Worm (Caenorhabditis elegans) whole organism, late embryonic: Measurements from ENCODE around the gene F19B10.5.

Experiments used
- C38D4.7 ChIP-seq: fragments of 200-800 bp; sonication (Bioruptor generic); optimal IDR thresholded peaks from 2 replicates; lab custom pipeline; 2018; ENCODE audit warnings: mild to moderate bottlenecking, missing genetic modification characterization, moderate library complexity, missing compliant biosample characterization
- K02D7.2 ChIP-seq: sonication (generic microtip); optimal IDR thresholded peaks from 2 replicates; lab custom pipeline; 2017; ENCODE audit warnings: mild to moderate bottlenecking, missing genetic modification characterization, missing compliant biosample characterization
- K09A11.1 ChIP-seq: sonication (generic microtip); optimal IDR thresholded peaks from 2 replicates; lab custom pipeline; 2017; ENCODE audit warnings: antibody characterized with exemption, mild to moderate bottlenecking, missing genetic modification characterization, missing compliant biosample characterization; ENCODE audit not compliant: insufficient read depth
- ahr-1 ChIP-seq: sonication (generic microtip); optimal IDR thresholded peaks from 2 replicates; lab custom pipeline; 2016; ENCODE audit warnings: missing genetic modification characterization, missing compliant biosample characterization
- ceh-14 ChIP-seq: sonication (generic microtip); optimal IDR thresholded peaks from 2 replicates; lab custom pipeline; 2016; ENCODE audit warnings: missing genotype, missing genetic modification characterization, missing compliant biosample characterization
- ceh-18 ChIP-seq: sonication (generic microtip); optimal IDR thresholded peaks from 2 replicates; lab custom pipeline; 2016; ENCODE audit warnings: missing genetic modification characterization, missing compliant biosample characterization
- ceh-19 ChIP-seq: fragments of 200-800 bp; sonication (Bioruptor generic); optimal IDR thresholded peaks from 2 replicates; lab custom pipeline; 2018; ENCODE audit warnings: mild to moderate bottlenecking, missing genetic modification characterization, missing compliant biosample characterization
- ceh-2 ChIP-seq: sonication (generic microtip); optimal IDR thresholded peaks from 2 replicates; lab custom pipeline; 2016; ENCODE audit warnings: missing genotype, missing genetic modification characterization, missing compliant biosample characterization
- ceh-22 ChIP-seq: sonication (generic microtip); optimal IDR thresholded peaks from 2 replicates; lab custom pipeline; 2017; ENCODE audit warnings: missing biosample characterization, missing genetic modification characterization
- ceh-24 ChIP-seq: sonication (generic microtip); optimal IDR thresholded peaks from 2 replicates; lab custom pipeline; 2016; ENCODE audit warnings: mild to moderate bottlenecking, missing genetic modification characterization, missing compliant biosample characterization
- ceh-34 ChIP-seq: sonication (generic microtip); optimal IDR thresholded peaks from 2 replicates; lab custom pipeline; 2016; ENCODE audit warnings: mild to moderate bottlenecking, missing genetic modification characterization, missing compliant biosample characterization
- ceh-45 ChIP-seq: fragments of 200-800 bp; sonication (Bioruptor generic); IDR thresholded peaks from 2 replicates; pipeline ENCODE4 v1.3.6; 2022; ENCODE audit warnings: missing genetic modification reagents, missing genetic modification characterization, missing compliant biosample characterization
- che-1 ChIP-seq: sonication (generic microtip); optimal IDR thresholded peaks from 2 replicates; lab custom pipeline; 2016; ENCODE audit warnings: mild to moderate bottlenecking, missing genetic modification characterization, missing compliant biosample characterization
- dmd-4 ChIP-seq: sonication (generic microtip); optimal IDR thresholded peaks from 2 replicates; lab custom pipeline; 2016; ENCODE audit warnings: borderline replicate concordance, missing genetic modification characterization, missing compliant biosample characterization
- dve-1 ChIP-seq: sonication (generic microtip); optimal IDR thresholded peaks from 2 replicates; lab custom pipeline; 2017; ENCODE audit warnings: antibody characterized with exemption, mild to moderate bottlenecking, missing genetic modification characterization, missing compliant biosample characterization
- elt-2 ChIP-seq: sonication (generic microtip); optimal IDR thresholded peaks from 2 replicates; lab custom pipeline; 2016; ENCODE audit warnings: missing genetic modification reagents, missing genetic modification characterization, missing compliant biosample characterization
- fax-1 ChIP-seq: sonication (generic microtip); optimal IDR thresholded peaks from 2 replicates; lab custom pipeline; 2016; ENCODE audit warnings: missing genotype, missing genetic modification characterization, missing compliant biosample characterization
- gmeb-2 ChIP-seq: sonication (generic microtip); optimal IDR thresholded peaks from 2 replicates; lab custom pipeline; 2016; ENCODE audit warnings: missing genetic modification characterization, inconsistent platforms, missing compliant biosample characterization
- hlh-13 ChIP-seq: fragments of 200-800 bp; sonication (Bioruptor generic); optimal IDR thresholded peaks from 2 replicates; lab custom pipeline; 2018; ENCODE audit warnings: mild to moderate bottlenecking, missing genetic modification characterization, missing compliant biosample characterization
- hlh-30 ChIP-seq: sonication (generic microtip); optimal IDR thresholded peaks from 2 replicates; lab custom pipeline; 2017; ENCODE audit warnings: antibody characterized with exemption, missing genetic modification characterization, missing compliant biosample characterization; ENCODE audit not compliant: insufficient read depth
- hlh-8 ChIP-seq: sonication (generic microtip); optimal IDR thresholded peaks from 2 replicates; lab custom pipeline; 2016; ENCODE audit warnings: missing genotype, missing genetic modification characterization, missing compliant biosample characterization
- lim-6 ChIP-seq: sonication (generic microtip); optimal IDR thresholded peaks from 2 replicates; lab custom pipeline; 2016; ENCODE audit warnings: missing genetic modification characterization, missing compliant biosample characterization
- madf-2 ChIP-seq: sonication (generic microtip); optimal IDR thresholded peaks from 2 replicates; lab custom pipeline; 2017; ENCODE audit warnings: missing genetic modification characterization, missing compliant biosample characterization
- nfya-1 ChIP-seq: sonication (generic microtip); optimal IDR thresholded peaks from 2 replicates; lab custom pipeline; 2017; ENCODE audit warnings: missing genetic modification characterization, mild to moderate bottlenecking, missing compliant biosample characterization, antibody characterized with exemption, moderate library complexity
- nhr-11 ChIP-seq: fragments of 150-350 bp; optimal IDR thresholded peaks from 2 replicates; lab custom pipeline; 2014; ENCODE audit warnings: missing biosample characterization, missing genetic modification characterization
- pax-1 ChIP-seq: fragments of 150-350 bp; optimal IDR thresholded peaks from 2 replicates; lab custom pipeline; 2014; ENCODE audit warnings: missing biosample characterization, missing genetic modification characterization
- pha-2 ChIP-seq: sonication (generic microtip); optimal IDR thresholded peaks from 2 replicates; lab custom pipeline; 2017; ENCODE audit warnings: mild to moderate bottlenecking, missing genetic modification characterization, missing compliant biosample characterization
- pqm-1 ChIP-seq: sonication (generic microtip); optimal IDR thresholded peaks from 2 replicates; lab custom pipeline; 2016; ENCODE audit warnings: missing genetic modification characterization, missing compliant biosample characterization
- pros-1 ChIP-seq: fragments of 150-350 bp; optimal IDR thresholded peaks from 2 replicates; lab custom pipeline; 2014; ENCODE audit warnings: missing biosample characterization, missing genetic modification reagents, missing genetic modification characterization
- rnt-1 ChIP-seq: sonication (generic microtip); optimal IDR thresholded peaks from 2 replicates; lab custom pipeline; 2016; ENCODE audit warnings: missing genetic modification characterization, missing compliant biosample characterization
- sdc-2 ChIP-seq: sonication (generic microtip); optimal IDR thresholded peaks from 2 replicates; lab custom pipeline; 2016; ENCODE audit warnings: missing genotype, missing genetic modification characterization, missing compliant biosample characterization
- sox-4 ChIP-seq: sonication (generic microtip); optimal IDR thresholded peaks from 2 replicates; lab custom pipeline; 2017; ENCODE audit warnings: mild to moderate bottlenecking, missing genetic modification characterization, inconsistent platforms, missing compliant biosample characterization
- syd-9 ChIP-seq: sonication (generic microtip); optimal IDR thresholded peaks from 2 replicates; lab custom pipeline; 2016; ENCODE audit warnings: mild to moderate bottlenecking, missing genetic modification characterization, moderate library complexity, missing compliant biosample characterization
- tbx-2 ChIP-seq: sonication (generic microtip); optimal IDR thresholded peaks from 2 replicates; lab custom pipeline; 2016; ENCODE audit warnings: missing genetic modification characterization, missing compliant biosample characterization
- zip-5 ChIP-seq: sonication (generic microtip); optimal IDR thresholded peaks from 2 replicates; lab custom pipeline; 2016; ENCODE audit warnings: missing genetic modification characterization, missing compliant biosample characterization
- ztf-16 ChIP-seq: sonication (generic microtip); optimal IDR thresholded peaks from 2 replicates; lab custom pipeline; 2017; ENCODE audit warnings: missing genetic modification characterization, missing compliant biosample characterization

F19B10.5 gene

DNA sequence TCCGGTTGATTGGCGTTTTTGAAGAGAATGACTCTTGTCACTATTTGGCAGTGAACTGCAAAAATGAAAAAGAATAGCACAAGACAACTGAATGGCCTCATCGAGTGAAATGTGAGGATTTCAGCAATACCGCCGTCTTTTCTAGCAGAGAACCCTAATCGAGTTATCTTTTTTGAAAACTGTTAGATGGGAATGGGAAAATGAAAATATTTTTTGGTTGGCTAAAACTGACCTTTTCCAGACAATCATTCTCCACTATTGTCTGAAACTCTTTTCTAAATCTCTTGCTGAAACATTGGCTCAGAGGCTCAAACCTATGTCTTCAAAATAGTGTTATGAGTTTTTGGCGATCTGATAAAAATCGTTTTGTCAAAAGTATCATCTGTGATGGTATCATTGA is 15.3 kb upstream of the F19B10.5 start, which contains the start of gene M151.10:
M151.10 (minus strand) TSS at position 101 of the 400 bp plus-strand sequence.
- TF ChIP-seq pqm-1 (tag; lab: Kevin White, UChicago) (no peak), hlh-13 (GFP tag; lab: Kevin White, UChicago) (no peak), ztf-16 (no peak), C38D4.7 (GFP tag; lab: Kevin White, UChicago) (no peak), ceh-45 (no peak), sox-4 (no peak), lim-6 (tag; lab: Kevin White, UChicago) (no peak), pha-2 (no peak), rnt-1 (tag; lab: Kevin White, UChicago) (no peak), syd-9 (tag; lab: Kevin White, UChicago) (no peak), ceh-24 (tag; lab: Kevin White, UChicago) (no peak), ceh-14 (tag; lab: Kevin White, UChicago) (no peak), nhr-11 (tag; lab: Kevin White, UChicago) (no peak), pros-1 (tag; lab: Kevin White, UChicago) (no peak), ahr-1 (no peak), dmd-4 (tag; lab: Kevin White, UChicago) (no peak), K09A11.1 (tag; lab: Kevin White, UChicago) (no peak), ceh-19 (GFP tag; lab: Kevin White, UChicago) (no peak), fax-1 (tag; lab: Kevin White, UChicago) (no peak)

ce11 chrII:3641197-3641596 is 14.3 kb upstream of the F19B10.5 start, which contains the start of gene M151.1:
M151.1 (plus strand) TSS chrII:3641497.
- TF ChIP-seq K02D7.2 (no peak), che-1 (no peak), dve-1 (tag; lab: Kevin White, UChicago) (no peak), madf-2 (tag; lab: Kevin White, UChicago) (no peak), hlh-8 (tag; lab: Kevin White, UChicago) (no peak), ceh-18 (no peak), tbx-2 (tag; lab: Kevin White, UChicago) (no peak)
- TF ChIP-seq, all 69 proteins: peak for 0

DNA sequence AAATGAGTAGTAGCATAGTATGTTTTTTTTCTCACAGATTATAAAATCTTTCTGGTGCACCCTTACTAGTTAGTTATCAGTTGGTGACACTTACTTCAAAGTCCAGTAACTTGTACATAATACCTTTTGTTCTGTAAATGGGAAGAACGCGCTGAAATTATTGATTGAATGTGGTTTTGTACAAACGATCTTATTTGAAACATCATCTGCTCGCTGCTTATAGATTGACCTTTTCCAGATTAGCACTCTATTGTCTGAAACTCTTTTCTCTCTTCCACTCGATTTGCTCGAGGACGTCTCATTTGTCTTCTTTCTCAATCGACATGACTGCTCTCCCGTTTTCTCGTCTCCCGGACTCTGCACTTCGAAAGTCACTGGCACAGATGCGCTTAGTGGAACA is 8.4 kb upstream of the F19B10.5 start, which contains the start of gene fbxb-33:
fbxb-33 (plus strand) TSS at position 301 of the 400 bp plus-strand sequence.
- TF ChIP-seq pax-1 (tag; lab: Kevin White, UChicago): no peak
- TF ChIP-seq syd-9 (tag; lab: Kevin White, UChicago): no peak
- TF ChIP-seq nfya-1 (tag; lab: Kevin White, UChicago): no peak
- no peak for TF ChIP-seq ceh-34 (tag; lab: Kevin White, UChicago)
- no peak for TF ChIP-seq ceh-22
- TF ChIP-seq K02D7.2: no peak
- TF ChIP-seq hlh-30 (tag; lab: Kevin White, UChicago): no peak
- TF ChIP-seq ceh-2 (tag; lab: Kevin White, UChicago): no peak
- no peak for TF ChIP-seq ceh-18
- no peak for TF ChIP-seq ahr-1
- no peak for TF ChIP-seq hlh-8 (tag; lab: Kevin White, UChicago)
- no peak for TF ChIP-seq sdc-2 (tag; lab: Kevin White, UChicago)
- TF ChIP-seq ztf-16: no peak
- TF ChIP-seq gmeb-2 (tag; lab: Kevin White, UChicago): no peak
- TF ChIP-seq, all 69 proteins: peak for 0

- TF ChIP-seq nfya-1 (tag; lab: Kevin White, UChicago) (no peak), zip-5 (tag; lab: Kevin White, UChicago) (no peak), ahr-1 (no peak)
Measured at ce11 chrII:3659776-3660175, 4.3 kb downstream of the F19B10.5 start, which contains the start of gene F19B10.4. F19B10.4 (plus strand) TSS chrII:3660076.

DNA sequence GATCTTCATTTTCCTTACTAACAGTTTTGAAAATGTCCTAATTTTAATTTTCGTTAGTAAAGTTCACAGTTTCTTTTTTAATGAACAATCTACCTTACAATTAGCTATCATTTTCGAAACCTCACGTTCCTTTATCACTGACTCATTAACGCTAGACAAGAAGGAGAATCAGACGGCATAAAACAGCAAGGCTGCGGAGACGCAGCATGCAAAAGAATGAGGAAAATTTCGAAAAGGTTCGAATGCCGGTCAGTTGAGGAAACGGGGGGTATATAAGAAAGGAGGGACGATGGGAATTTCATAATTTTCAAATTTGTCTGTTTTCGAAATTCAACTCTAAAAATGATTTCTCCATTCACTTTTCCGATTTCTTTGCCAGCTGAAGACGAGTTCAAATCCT is 6.5 kb downstream of the F19B10.5 start, which contains the start of gene F19B10.13:
F19B10.13 (plus strand) TSS at position 343 of the 400 bp plus-strand sequence.
- peak; percentile 12 for TF ChIP-seq elt-2 (tag; lab: Kevin White, UChicago)
- TF ChIP-seq hlh-30 (tag; lab: Kevin White, UChicago): no peak
- no peak for TF ChIP-seq madf-2 (tag; lab: Kevin White, UChicago)
